Worm (Caenorhabditis elegans) whole organism, young adult: ENCODE results near the gene F32H5.3.
A peak's percentile ranks its signal among the peaks of the same experiment; 100 is the strongest.

Experiments used
- F10E7.11 ChIP-seq: sonication (generic microtip); optimal IDR thresholded peaks from 2 replicates; lab custom pipeline; 2017; ENCODE audit warnings: mild to moderate bottlenecking, missing genetic modification characterization, moderate library complexity, missing compliant biosample characterization
- F22D6.2 ChIP-seq: sonication (generic microtip); optimal IDR thresholded peaks from 2 replicates; lab custom pipeline; 2016; ENCODE audit warnings: mild to moderate bottlenecking, missing genetic modification characterization, missing compliant biosample characterization
- F23B12.7 ChIP-seq: sonication (generic microtip); optimal IDR thresholded peaks from 2 replicates; lab custom pipeline; 2017; ENCODE audit warnings: missing genetic modification characterization, mild to moderate bottlenecking, missing compliant biosample characterization, antibody characterized with exemption, moderate library complexity; ENCODE audit not compliant: insufficient read depth
- F33H1.4 ChIP-seq: fragments of 200-800 bp; sonication (Bioruptor generic); IDR thresholded peaks from 2 replicates; pipeline ENCODE4 v1.3.6; 2022; ENCODE audit warnings: missing genetic modification reagents, missing genetic modification characterization, missing compliant biosample characterization
- F37B4.10 ChIP-seq: fragments of 200-800 bp; sonication (Bioruptor generic); IDR thresholded peaks from 2 replicates; pipeline ENCODE4 v1.3.6; 2022; ENCODE audit warnings: missing genetic modification characterization, missing compliant biosample characterization
- F39B2.1 ChIP-seq: fragments of 200-800 bp; sonication (Bioruptor generic); IDR thresholded peaks from 2 replicates; pipeline ENCODE4 v1.3.6; 2022; ENCODE audit warnings: missing genetic modification reagents, missing genetic modification characterization, missing compliant biosample characterization
- F52B5.7 ChIP-seq: sonication (generic microtip); optimal IDR thresholded peaks from 2 replicates; lab custom pipeline; 2016; ENCODE audit warnings: mild to moderate bottlenecking, missing genetic modification characterization, missing compliant biosample characterization
- F57A8.1 ChIP-seq: fragments of 200-800 bp; sonication (Bioruptor generic); optimal IDR thresholded peaks from 2 replicates; lab custom pipeline; 2018; ENCODE audit warnings: mild to moderate bottlenecking, missing genetic modification characterization, moderate library complexity, missing compliant biosample characterization
- K11D2.4 ChIP-seq: fragments of 200-800 bp; sonication (Bioruptor generic); IDR thresholded peaks from 2 replicates; pipeline ENCODE4 v1.3.6; 2022; ENCODE audit warnings: missing genetic modification reagents, missing genetic modification characterization, missing compliant biosample characterization
- T07F8.4 ChIP-seq: sonication (generic microtip); optimal IDR thresholded peaks from 2 replicates; lab custom pipeline; 2016; ENCODE audit warnings: mild to moderate bottlenecking, missing genetic modification characterization, moderate library complexity, missing compliant biosample characterization
- Y53F4B.3 ChIP-seq: fragments of 200-800 bp; sonication (Bioruptor generic); IDR thresholded peaks from 2 replicates; pipeline ENCODE4 v1.3.6; 2022; ENCODE audit warnings: missing genetic modification reagents, missing genetic modification characterization, missing compliant biosample characterization
- Y53G8AR.9 ChIP-seq: fragments of 200-800 bp; sonication (Bioruptor generic); conservative IDR thresholded peaks from 2 replicates; pipeline ENCODE4 v1.3.6; 2022; ENCODE audit warnings: missing genetic modification reagents, missing genetic modification characterization, missing compliant biosample characterization
- Y56A3A.18 ChIP-seq: fragments of 200-800 bp; sonication (Bioruptor generic); IDR thresholded peaks from 2 replicates; pipeline ENCODE4 v1.3.6; 2022; ENCODE audit warnings: missing genetic modification reagents, missing genetic modification characterization, missing compliant biosample characterization
- Y79H2A.3 ChIP-seq: fragments of 200-800 bp; sonication (Bioruptor generic); conservative IDR thresholded peaks from 2 replicates; pipeline ENCODE4 v1.3.6; 2022; ENCODE audit warnings: missing genetic modification reagents, missing genetic modification characterization, missing compliant biosample characterization
- athp-1 ChIP-seq: sonication (generic microtip); optimal IDR thresholded peaks from 2 replicates; lab custom pipeline; 2017; ENCODE audit warnings: mild to moderate bottlenecking, missing genetic modification characterization, missing compliant biosample characterization
- bed-1 ChIP-seq: fragments of 200-800 bp; sonication (Bioruptor generic); IDR thresholded peaks from 2 replicates; pipeline ENCODE4 v1.3.6; 2022; ENCODE audit warnings: missing genetic modification reagents, missing genetic modification characterization, missing compliant biosample characterization
- bed-2 ChIP-seq: fragments of 200-800 bp; sonication (Bioruptor generic); IDR thresholded peaks from 2 replicates; pipeline ENCODE4 v1.3.6; 2022; ENCODE audit warnings: missing genetic modification reagents, missing genetic modification characterization, missing compliant biosample characterization
- ccch-3 ChIP-seq: fragments of 200-800 bp; sonication (Bioruptor generic); optimal IDR thresholded peaks from 2 replicates; lab custom pipeline; 2018; ENCODE audit warnings: mild to moderate bottlenecking, missing genetic modification characterization, missing compliant biosample characterization
- ceh-40 ChIP-seq: fragments of 200-800 bp; sonication (Bioruptor generic); IDR thresholded peaks from 2 replicates; pipeline ENCODE4 v1.3.6; 2022; ENCODE audit warnings: missing genetic modification characterization, missing compliant biosample characterization
- ceh-58 ChIP-seq: fragments of 200-800 bp; sonication (Bioruptor generic); IDR thresholded peaks from 2 replicates; pipeline ENCODE4 v1.3.6; 2022; ENCODE audit warnings: missing genetic modification characterization, missing compliant biosample characterization
- ceh-79 ChIP-seq: sonication (generic microtip); optimal IDR thresholded peaks from 2 replicates; lab custom pipeline; 2017; ENCODE audit warnings: mild to moderate bottlenecking, missing genetic modification characterization, missing compliant biosample characterization
- ceh-91 ChIP-seq: fragments of 200-800 bp; sonication (Bioruptor generic); IDR thresholded peaks from 2 replicates; pipeline ENCODE4 v1.3.6; 2022; ENCODE audit warnings: missing genetic modification reagents, missing genetic modification characterization, missing compliant biosample characterization
- die-1 ChIP-seq: sonication (generic microtip); optimal IDR thresholded peaks from 2 replicates; lab custom pipeline; 2016; ENCODE audit warnings: missing genotype, mild to moderate bottlenecking, missing genetic modification characterization, missing compliant biosample characterization
- dpl-1 ChIP-seq: fragments of 150-350 bp; optimal IDR thresholded peaks from 2 replicates; lab custom pipeline; 2014; ENCODE audit warnings: missing biosample characterization, missing genetic modification reagents, missing genetic modification characterization
- egl-18 ChIP-seq: fragments of 200-800 bp; sonication (Bioruptor generic); IDR thresholded peaks from 2 replicates; pipeline ENCODE4 v1.3.6; 2022; ENCODE audit warnings: missing genetic modification reagents, missing genetic modification characterization, missing compliant biosample characterization
- egl-44 ChIP-seq: fragments of 200-800 bp; sonication (Bioruptor generic); IDR thresholded peaks from 2 replicates; pipeline ENCODE4 v1.3.6; 2022; ENCODE audit warnings: missing genetic modification reagents, missing genetic modification characterization, missing compliant biosample characterization
- fkh-3 ChIP-seq: sonication (generic microtip); optimal IDR thresholded peaks from 2 replicates; lab custom pipeline; 2016; ENCODE audit warnings: mild to moderate bottlenecking, missing genetic modification characterization, missing compliant biosample characterization
- hlh-12 ChIP-seq: sonication (generic microtip); optimal IDR thresholded peaks from 2 replicates; lab custom pipeline; 2016; ENCODE audit warnings: missing genetic modification characterization, missing compliant biosample characterization
- hlh-26 ChIP-seq: fragments of 200-800 bp; sonication (Bioruptor generic); conservative IDR thresholded peaks from 2 replicates; pipeline ENCODE4 v1.3.6; 2022; ENCODE audit warnings: missing genetic modification reagents, missing genetic modification characterization, missing compliant biosample characterization
- hmg-1.2 ChIP-seq: fragments of 200-800 bp; sonication (Bioruptor generic); IDR thresholded peaks from 2 replicates; pipeline ENCODE4 v1.3.6; 2022; ENCODE audit warnings: missing genetic modification reagents, missing genetic modification characterization, missing compliant biosample characterization
- hmg-20 ChIP-seq: fragments of 200-800 bp; sonication (Bioruptor generic); IDR thresholded peaks from 2 replicates; pipeline ENCODE4 v1.3.6; 2022; ENCODE audit warnings: missing genetic modification reagents, missing genetic modification characterization, missing compliant biosample characterization
- lin-40 ChIP-seq: sonication (generic microtip); optimal IDR thresholded peaks from 2 replicates; lab custom pipeline; 2016; ENCODE audit warnings: missing genetic modification characterization, mild to moderate bottlenecking, missing compliant biosample characterization, missing genotype, missing genetic modification reagents
- lsl-1 ChIP-seq: fragments of 200-800 bp; sonication (Bioruptor generic); optimal IDR thresholded peaks from 2 replicates; lab custom pipeline; 2018; ENCODE audit warnings: mild to moderate bottlenecking, missing genetic modification characterization, moderate library complexity, missing compliant biosample characterization
- madf-10 ChIP-seq: sonication (generic microtip); optimal IDR thresholded peaks from 2 replicates; lab custom pipeline; 2016; ENCODE audit warnings: mild to moderate bottlenecking, missing genetic modification characterization, missing compliant biosample characterization
- madf-3 ChIP-seq: fragments of 200-800 bp; sonication (Bioruptor generic); IDR thresholded peaks from 2 replicates; pipeline ENCODE4 v1.3.6; 2022; ENCODE audit warnings: missing genetic modification reagents, missing genetic modification characterization, missing compliant biosample characterization
- madf-6 ChIP-seq: fragments of 200-800 bp; sonication (Bioruptor generic); IDR thresholded peaks from 2 replicates; pipeline ENCODE4 v1.3.6; 2022; ENCODE audit warnings: missing genetic modification reagents, missing genetic modification characterization, missing compliant biosample characterization
- mes-4 ChIP-seq: sonication (generic microtip); optimal IDR thresholded peaks from 2 replicates; lab custom pipeline; 2016; ENCODE audit warnings: missing genotype, missing genetic modification characterization, missing compliant biosample characterization
- mxl-1 ChIP-seq: sonication (generic microtip); optimal IDR thresholded peaks from 2 replicates; lab custom pipeline; 2016; ENCODE audit warnings: missing genetic modification characterization, missing compliant biosample characterization
- nfya-2 ChIP-seq: fragments of 200-800 bp; sonication (Bioruptor generic); IDR thresholded peaks from 2 replicates; pipeline ENCODE4 v1.3.6; 2022; ENCODE audit warnings: missing genetic modification reagents, missing genetic modification characterization, missing compliant biosample characterization
- nfyb-1 ChIP-seq: fragments of 200-800 bp; sonication (Bioruptor generic); IDR thresholded peaks from 2 replicates; pipeline ENCODE4 v1.3.6; 2022; ENCODE audit warnings: missing genetic modification reagents, missing genetic modification characterization, missing compliant biosample characterization
- pha-4 ChIP-seq: fragments of 150-350 bp; sonication (generic microtip); optimal IDR thresholded peaks from 2 replicates; lab custom pipeline; 2014; ENCODE audit warnings: missing biosample characterization, missing genetic modification reagents, missing genetic modification characterization
- sea-2 ChIP-seq: fragments of 200-800 bp; sonication (Bioruptor generic); IDR thresholded peaks from 2 replicates; pipeline ENCODE4 v1.3.6; 2022; ENCODE audit warnings: missing genetic modification characterization, missing compliant biosample characterization
- snpc-1.1 ChIP-seq: sonication (generic microtip); optimal IDR thresholded peaks from 2 replicates; lab custom pipeline; 2017; ENCODE audit warnings: missing genetic modification characterization, mild to moderate bottlenecking, missing compliant biosample characterization, antibody characterized with exemption, moderate library complexity, missing genotype, missing genetic modification reagents; ENCODE audit not compliant: insufficient read depth
- sptf-2 ChIP-seq: fragments of 200-800 bp; sonication (Bioruptor generic); optimal IDR thresholded peaks from 2 replicates; lab custom pipeline; 2018; ENCODE audit warnings: mild to moderate bottlenecking, missing genetic modification characterization, missing compliant biosample characterization
- tlf-1 ChIP-seq: fragments of 200-800 bp; sonication (Bioruptor generic); optimal IDR thresholded peaks from 2 replicates; lab custom pipeline; 2018; ENCODE audit warnings: mild to moderate bottlenecking, missing genetic modification characterization, missing compliant biosample characterization
- xnd-1 ChIP-seq: sonication (generic microtip); optimal IDR thresholded peaks from 2 replicates; lab custom pipeline; 2016; ENCODE audit warnings: missing genotype, missing genetic modification reagents, missing genetic modification characterization, missing compliant biosample characterization
- zfh-2 ChIP-seq: fragments of 200-800 bp; sonication (Bioruptor generic); conservative IDR thresholded peaks from 2 replicates; pipeline ENCODE4 v1.3.6; 2022; ENCODE audit warnings: missing genetic modification reagents, missing genetic modification characterization, missing compliant biosample characterization
- ztf-25 ChIP-seq: fragments of 200-800 bp; sonication (Bioruptor generic); IDR thresholded peaks from 2 replicates; pipeline ENCODE4 v1.3.6; 2022; ENCODE audit warnings: missing genetic modification reagents, missing genetic modification characterization, missing compliant biosample characterization

The F32H5.3 gene

DNA sequence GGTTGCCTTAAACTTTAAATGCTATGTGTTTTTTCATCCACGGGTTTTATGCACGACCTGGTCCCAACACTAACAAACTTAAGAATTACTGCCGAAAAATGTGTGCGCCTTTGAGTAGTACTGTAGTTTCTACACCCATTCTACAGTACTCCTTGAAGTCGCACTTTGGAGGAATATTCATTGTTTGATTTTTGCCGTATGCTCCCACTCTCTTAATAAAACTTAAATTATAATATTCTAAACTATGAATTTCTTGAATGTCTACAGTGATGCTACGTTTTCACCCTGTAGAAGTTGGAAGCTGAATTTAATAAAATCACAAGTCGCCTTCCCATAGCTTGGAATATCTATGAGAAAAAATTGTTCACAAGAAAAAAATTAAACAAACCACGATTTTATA, 49.3 kb upstream of the F32H5.3 start (continued):
- peak; percentile 75 for TF ChIP-seq madf-6 (GFP tag; lab: Robert Waterston, UW)
- peak; percentile 54 for TF ChIP-seq tlf-1
- TF ChIP-seq madf-3, result peak; percentile 63; the same call in 1 of the 2 replicates
- TF ChIP-seq xnd-1 (tag; lab: Kevin White, UChicago), result peak; percentile 11

DNA sequence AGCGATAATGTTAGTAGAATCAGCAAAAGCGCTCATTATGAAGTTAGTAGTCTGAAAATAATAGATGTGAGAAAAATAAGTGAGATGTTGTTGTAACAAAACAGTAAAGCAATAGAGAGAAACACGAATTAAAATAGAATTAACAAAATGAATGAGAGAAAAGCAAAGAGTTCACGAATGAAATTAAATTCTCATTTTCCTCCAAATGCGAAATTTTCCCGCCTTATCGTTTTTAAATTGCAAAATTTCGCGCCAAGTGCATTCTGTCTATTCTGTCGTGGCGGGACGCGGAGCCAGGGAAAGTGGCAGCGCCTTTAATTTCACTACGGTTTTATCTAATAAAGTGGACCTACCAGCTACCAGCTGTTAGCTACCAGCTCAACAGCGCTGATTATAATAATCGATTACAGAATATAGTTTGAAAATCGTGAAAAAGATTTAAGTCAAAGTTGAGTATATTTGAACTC, 46.9 kb upstream of the F32H5.3 start, which contains the start of gene nasp-2:
Gene nasp-2 (minus strand): TSS at position 51 of the 467 bp plus-strand sequence.
- peak; percentile 99 for TF ChIP-seq F33H1.4 (GFP tag; lab: Robert Waterston, UW)
- TF ChIP-seq F23B12.7 (tag; lab: Kevin White, UChicago), result peak; percentile 43
- peak; percentile 80 for TF ChIP-seq Y79H2A.3
- no peak for TF ChIP-seq die-1 (tag; lab: Kevin White, UChicago)
- TF ChIP-seq ztf-25 (GFP tag; lab: Robert Waterston, UW), result peak; percentile 91
- TF ChIP-seq T07F8.4 (tag; lab: Kevin White, UChicago), result no peak
- no peak for TF ChIP-seq lin-40 (tag; lab: Kevin White, UChicago)
- peak; percentile 87 for TF ChIP-seq athp-1 (tag; lab: Kevin White, UChicago)
- no peak for TF ChIP-seq F39B2.1 (GFP tag; lab: Robert Waterston, UW)
- TF ChIP-seq F37B4.10 (GFP tag; lab: Robert Waterston, UW), result no peak
- peak; percentile 97 for TF ChIP-seq lsl-1 (GFP tag; lab: Kevin White, UChicago)
- no peak for TF ChIP-seq ceh-58 (GFP tag; lab: Robert Waterston, UW)
- TF ChIP-seq zfh-2 (GFP tag; lab: Robert Waterston, UW), result no peak
- TF ChIP-seq bed-1 (GFP tag; lab: Robert Waterston, UW), result no peak
- no peak for TF ChIP-seq F52B5.7
- no peak for TF ChIP-seq F10E7.11
- no peak for TF ChIP-seq ceh-40 (GFP tag; lab: Robert Waterston, UW)
- no peak for TF ChIP-seq K11D2.4 (GFP tag; lab: Robert Waterston, UW)
- TF ChIP-seq Y56A3A.18, result no peak
- TF ChIP-seq nfyb-1, result peak; percentile 81
- no peak for TF ChIP-seq sea-2
- TF ChIP-seq snpc-1.1 (tag; lab: Kevin White, UChicago), result peak; percentile 68
- no peak for TF ChIP-seq egl-18 (GFP tag; lab: Robert Waterston, UW)
- TF ChIP-seq hlh-26 (GFP tag; lab: Robert Waterston, UW), result no peak
- TF ChIP-seq madf-10 (tag; lab: Kevin White, UChicago), result no peak
- TF ChIP-seq bed-2 (GFP tag; lab: Robert Waterston, UW), result peak; percentile 85
- TF ChIP-seq fkh-3 (tag; lab: Kevin White, UChicago), result no peak
- TF ChIP-seq F57A8.1 (GFP tag; lab: Kevin White, UChicago), result no peak
- no peak for TF ChIP-seq nfya-2 (GFP tag; lab: Robert Waterston, UW)
- no peak for TF ChIP-seq egl-44 (GFP tag; lab: Robert Waterston, UW)
- no peak for TF ChIP-seq mxl-1 (tag; lab: Kevin White, UChicago)
- peak; percentile 99 for TF ChIP-seq ceh-91
- TF ChIP-seq pha-4, result no peak
- peak; percentile 99 for TF ChIP-seq dpl-1
- TF ChIP-seq hlh-12 (tag; lab: Kevin White, UChicago), result no peak
- no peak for TF ChIP-seq ccch-3 (GFP tag; lab: Kevin White, UChicago)
- no peak for TF ChIP-seq ceh-79 (tag; lab: Kevin White, UChicago)
- TF ChIP-seq madf-3, result peak; percentile 94
- peak; percentile 89 for TF ChIP-seq Y53F4B.3
- no peak for TF ChIP-seq F22D6.2 (tag; lab: Kevin White, UChicago)
- peak; percentile 64 for TF ChIP-seq hmg-20
- peak; percentile 92 for TF ChIP-seq Y53G8AR.9
- TF ChIP-seq mes-4 (tag; lab: Kevin White, UChicago), result no peak
- peak; percentile 68 for TF ChIP-seq hmg-1.2 (GFP tag; lab: Robert Waterston, UW)
- no peak for TF ChIP-seq sptf-2 (GFP tag; lab: Kevin White, UChicago)
